Worm (Caenorhabditis elegans) whole organism, mixed stage, embryonic: ENCODE results near the gene C17H11.1.

ENCODE experiments used
- blmp-1 ChIP-seq: fragments of 150-350 bp; optimal IDR thresholded peaks from 2 replicates; lab custom pipeline; 2014; ENCODE audit warnings: missing biosample characterization, missing genetic modification characterization
- nhr-12 ChIP-seq: fragments of 150-350 bp; optimal IDR thresholded peaks from 2 replicates; lab custom pipeline; 2014; ENCODE audit warnings: missing biosample characterization, missing genetic modification characterization
- nhr-76 ChIP-seq: sonication (generic microtip); optimal IDR thresholded peaks from 2 replicates; lab custom pipeline; 2017; ENCODE audit warnings: missing biosample characterization, missing genetic modification characterization
- ztf-11 ChIP-seq: fragments of 150-350 bp; optimal IDR thresholded peaks from 2 replicates; lab custom pipeline; 2014; ENCODE audit warnings: missing biosample characterization, missing genetic modification characterization

ce11 chrX:8218653-8219052 is 44.9 kb downstream of the C17H11.1 start, which contains the start of gene K02A6.4:
- TF ChIP-seq nhr-12 (tag; lab: Kevin White, UChicago) (no peak), blmp-1 (tag; lab: Kevin White, UChicago) (no peak), ztf-11 (no peak), nhr-76 (tag; lab: Kevin White, UChicago) (no peak)
